Fruit fly (Drosophila melanogaster): ENCODE data around the gene CG14130.

Gene CG14130

dm6 chr3L:11785291-11785690 is 30.0 kb upstream of the CG14130 start (continued):
- TF ChIP-seq da (GFP tag; optimal IDR thresholded peaks at IDR 0.05) (no peak), CG10274 (GFP tag; optimal IDR thresholded peaks at IDR 0.05) (no peak), CG12155 (GFP tag; optimal IDR thresholded peaks at IDR 0.05) (peak; percentile 23), Ada2b (GFP tag; IDR thresholded peaks at IDR 0.05) (peak; percentile 63), gsb (GFP tag; IDR thresholded peaks at IDR 0.05) (0 out of 2 replicates have a peak, but pooled peaks have one; percentile 16), CG4730 (GFP tag; IDR thresholded peaks at IDR 0.05) (peak; percentile 23; the same call in 1 of the 2 replicates), B-H1 (GFP tag; IDR thresholded peaks at IDR 0.05) (peak; percentile 31; the same call in 2 of the 3 replicates), sqz (GFP tag; optimal IDR thresholded peaks at IDR 0.05) (no peak), Sox102F (GFP tag; optimal IDR thresholded peaks at IDR 0.05) (peak; percentile 74), CG14965 (GFP tag; optimal IDR thresholded peaks at IDR 0.05; ENCODE audit: borderline replicate concordance) (no peak), CG34422 (GFP tag; IDR thresholded peaks at IDR 0.05) (0 out of 3 replicates have a peak, but pooled peaks have one; percentile 31), sob (GFP tag; IDR thresholded peaks at IDR 0.05) (peak; percentile 62; the same call in 1 of the 2 replicates), Atf3 (GFP tag; optimal IDR thresholded peaks at IDR 0.05) (no peak), HmgZ (tag; optimal IDR thresholded peaks at IDR 0.05) (peak; percentile 33), esg (GFP tag; conservative IDR thresholded peaks at IDR 0.05) (peak; percentile 54), stc (GFP tag; IDR thresholded peaks at IDR 0.05) (peak; percentile 34; the same call in 1 of the 2 replicates), tup (GFP tag; optimal IDR thresholded peaks at IDR 0.05) (no peak), CG5245 (GFP tag; optimal IDR thresholded peaks at IDR 0.05) (peak; percentile 8), Ptx1 (GFP tag; IDR thresholded peaks at IDR 0.05) (peak; percentile 64), caup (GFP tag; optimal IDR thresholded peaks at IDR 0.05; ENCODE audit: severe bottlenecking) (peak; percentile 18), CG11456 (GFP tag; IDR thresholded peaks at IDR 0.05) (peak; percentile 49; the same call in 2 of the 3 replicates), cas (GFP tag; IDR thresholded peaks at IDR 0.05) (0 out of 2 replicates have a peak, but pooled peaks have one; percentile 46), hkb (optimal IDR thresholded peaks at IDR 0.05) (no peak), hkb (GFP tag; IDR thresholded peaks at IDR 0.05) (peak; percentile 71), CG16813 (GFP tag; IDR thresholded peaks at IDR 0.05; ENCODE audit: partially characterized antibody) (no peak), CG32532 (GFP tag; IDR thresholded peaks at IDR 0.05) (peak; percentile 78), CG13624 (GFP tag; optimal IDR thresholded peaks at IDR 0.05) (peak; percentile 35), CG31224 (GFP tag; IDR thresholded peaks at IDR 0.05) (peak; percentile 27; the same call in 1 of the 2 replicates), CG18764 (GFP tag; optimal IDR thresholded peaks at IDR 0.05) (no peak), pho (GFP tag; optimal IDR thresholded peaks at IDR 0.05) (peak; percentile 29), HLH3B (GFP tag; IDR thresholded peaks at IDR 0.05) (peak; percentile 57), CG3281 (GFP tag; optimal IDR thresholded peaks at IDR 0.05) (peak; percentile 32), CG12744 (GFP tag; optimal IDR thresholded peaks at IDR 0.05) (no peak), bab2 (GFP tag; optimal IDR thresholded peaks at IDR 0.05) (no peak), Max (GFP tag; optimal IDR thresholded peaks at IDR 0.05) (no peak), Dref (GFP tag; IDR thresholded peaks at IDR 0.05) (no peak), wor (GFP tag; IDR thresholded peaks at IDR 0.05) (0 out of 2 replicates have a peak, but pooled peaks have one; percentile 28), Oli (tag; optimal IDR thresholded peaks at IDR 0.05) (peak; percentile 47), sens (GFP tag) (peak; percentile 60), Elba2 (GFP tag; optimal IDR thresholded peaks at IDR 0.05) (no peak), Meics (GFP tag; optimal IDR thresholded peaks at IDR 0.05) (peak; percentile 68), Hr51 (GFP tag; optimal IDR thresholded peaks at IDR 0.05) (no peak), CG18619 (GFP tag; optimal IDR thresholded peaks at IDR 0.05) (peak; percentile 19), pnt (GFP tag; optimal IDR thresholded peaks at IDR 0.05) (no peak), sc (optimal IDR thresholded peaks at IDR 0.05) (no peak), sc (GFP tag; optimal IDR thresholded peaks at IDR 0.05) (no peak), E2f2 (GFP tag; IDR thresholded peaks at IDR 0.05) (peak; percentile 38; the same call in 1 of the 2 replicates), Dfd (GFP tag; optimal IDR thresholded peaks at IDR 0.05) (no peak), Xbp1 (GFP tag; optimal IDR thresholded peaks at IDR 0.05) (peak; percentile 41), CG11247 (GFP tag; IDR thresholded peaks at IDR 0.05) (0 out of 2 replicates have a peak, but pooled peaks have one; percentile 46), NFAT (GFP tag; IDR thresholded peaks at IDR 0.05) (peak; percentile 31; the same call in 1 of the 2 replicates), CG10543 (GFP tag; optimal IDR thresholded peaks at IDR 0.05) (peak; percentile 67)

Measured in whole organism, embryonic.